Worm (Caenorhabditis elegans) whole organism, mixed stage, embryonic: Measurements from ENCODE around the gene F53C11.5.

ENCODE experiments used
- blmp-1 ChIP-seq: fragments of 150-350 bp; optimal IDR thresholded peaks from 2 replicates; lab custom pipeline; 2014; ENCODE audit warnings: missing biosample characterization, missing genetic modification characterization
- nhr-237 ChIP-seq: fragments of 150-350 bp; optimal IDR thresholded peaks from 2 replicates; lab custom pipeline; 2014; ENCODE audit warnings: missing biosample characterization, missing genetic modification characterization
- nhr-28 ChIP-seq: fragments of 150-350 bp; optimal IDR thresholded peaks from 2 replicates; lab custom pipeline; 2014; ENCODE audit warnings: missing biosample characterization, missing genetic modification characterization
- snpc-4 ChIP-seq: fragments of 150-350 bp; optimal IDR thresholded peaks from 2 replicates; lab custom pipeline; 2014; ENCODE audit warnings: missing biosample characterization, missing genetic modification characterization
- unc-62 ChIP-seq: fragments of 150-350 bp; optimal IDR thresholded peaks from 2 replicates; lab custom pipeline; 2014; ENCODE audit warnings: missing biosample characterization, missing genetic modification reagents, missing genetic modification characterization

- TF ChIP-seq snpc-4 (tag; lab: Kevin White, UChicago) (no peak), unc-62 (no peak), nhr-28 (tag; lab: Kevin White, UChicago) (no peak), blmp-1 (no peak), nhr-237 (tag; lab: Kevin White, UChicago) (no peak)
Measured at ce11 chrV:13771209-13771608, 16.1 kb upstream of the F53C11.5 start, which contains the start of gene F20G2.5.
